Worm (Caenorhabditis elegans): ENCODE measurements around the gene osm-5.

The osm-5 gene

ce11 chrX:3021466-3021865 is 37.4 kb downstream of the osm-5 start:
- no peak for TF ChIP-seq ceh-36 (tag; optimal IDR thresholded peaks at IDR 0.05)
- no peak for TF ChIP-seq flt-1 (GFP tag; IDR thresholded peaks at IDR 0.05)
- no peak for TF ChIP-seq tbx-37 (GFP tag; conservative IDR thresholded peaks at IDR 0.05)
- TF ChIP-seq ets-7 (tag; optimal IDR thresholded peaks at IDR 0.05), result no peak
- TF ChIP-seq tra-4 (tag; optimal IDR thresholded peaks at IDR 0.05), result no peak
- no peak for TF ChIP-seq F13C5.2 (tag; optimal IDR thresholded peaks at IDR 0.05)
- no peak for TF ChIP-seq aly-1 (tag; optimal IDR thresholded peaks at IDR 0.05)
- TF ChIP-seq B0310.2 (tag; optimal IDR thresholded peaks at IDR 0.05), result no peak

- TF ChIP-seq hmbx-1 (tag; optimal IDR thresholded peaks at IDR 0.05), result no peak
- no peak for TF ChIP-seq ceh-13 (GFP tag; optimal IDR thresholded peaks at IDR 0.05)
- no peak for TF ChIP-seq tbx-37 (GFP tag; conservative IDR thresholded peaks at IDR 0.05)
- no peak for TF ChIP-seq ets-7 (tag; optimal IDR thresholded peaks at IDR 0.05)
- no peak for TF ChIP-seq ama-1 (optimal IDR thresholded peaks at IDR 0.05)
- no peak for TF ChIP-seq B0310.2 (tag; optimal IDR thresholded peaks at IDR 0.05)
These were observed 38.4 kb downstream of the osm-5 start for ce11 chrX:3022330-3023088.

- no peak for TF ChIP-seq pes-1 (GFP tag; IDR thresholded peaks at IDR 0.05)
- no peak for TF ChIP-seq ceh-36 (tag; optimal IDR thresholded peaks at IDR 0.05)
- TF ChIP-seq tra-4 (tag; optimal IDR thresholded peaks at IDR 0.05), result no peak
- TF ChIP-seq sea-1 (GFP tag; conservative IDR thresholded peaks at IDR 0.05), result no peak
- no peak for TF ChIP-seq tbx-11 (GFP tag; IDR thresholded peaks at IDR 0.05)
- TF ChIP-seq B0310.2 (tag; optimal IDR thresholded peaks at IDR 0.05), result no peak
- TF ChIP-seq ets-7 (tag; optimal IDR thresholded peaks at IDR 0.05), result no peak
- no peak for TF ChIP-seq aly-1 (tag; optimal IDR thresholded peaks at IDR 0.05)
- no peak for TF ChIP-seq hnd-1 (tag; optimal IDR thresholded peaks at IDR 0.05)
- no peak for TF ChIP-seq F13C5.2 (tag; optimal IDR thresholded peaks at IDR 0.05)
- TF ChIP-seq ama-1 (optimal IDR thresholded peaks at IDR 0.05), result no peak
- no peak for TF ChIP-seq tbx-37 (GFP tag; conservative IDR thresholded peaks at IDR 0.05)
- TF ChIP-seq hmg-4 (GFP tag; optimal IDR thresholded peaks at IDR 0.05), result no peak
- no peak for TF ChIP-seq flt-1 (GFP tag; IDR thresholded peaks at IDR 0.05)
- TF ChIP-seq ceh-13 (GFP tag; optimal IDR thresholded peaks at IDR 0.05), result no peak
- no peak for TF ChIP-seq scrt-1 (GFP tag; IDR thresholded peaks at IDR 0.05)
- TF ChIP-seq hmbx-1 (tag; optimal IDR thresholded peaks at IDR 0.05), result no peak
These were observed 39.6 kb downstream of the osm-5 start for ce11 chrX:3023552-3024183.

DNA sequence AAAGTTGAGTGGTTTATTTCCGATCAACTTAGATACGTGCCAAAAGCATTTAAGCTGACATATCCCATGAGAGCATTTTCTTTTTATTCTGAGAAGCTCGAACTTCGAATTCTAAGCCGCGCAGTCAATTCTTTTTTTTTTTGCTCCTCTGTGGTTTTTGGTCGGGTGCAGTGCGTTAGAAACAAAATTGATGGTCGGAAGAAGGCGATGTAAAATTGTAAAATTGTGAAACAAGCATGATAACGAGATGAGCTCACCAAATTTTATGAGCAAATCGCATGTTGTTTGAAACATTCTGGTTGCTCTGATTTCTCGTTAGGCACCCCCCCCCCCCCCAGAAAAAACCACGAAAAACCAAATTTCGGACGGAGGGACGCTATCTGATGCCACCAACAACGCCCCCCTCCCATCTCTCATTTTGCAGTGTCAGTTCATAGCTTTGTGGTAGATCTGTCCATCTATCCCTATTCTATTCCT is 40.6 kb downstream of the osm-5 start, which contains the start of gene aqp-7:
Gene aqp-7 (plus strand): TSS at position 427 of the 477 bp plus-strand sequence.
- TF ChIP-seq sea-1 (GFP tag; conservative IDR thresholded peaks at IDR 0.05), result no peak
- TF ChIP-seq ets-7 (tag; optimal IDR thresholded peaks at IDR 0.05), result no peak
- no peak for TF ChIP-seq tbx-11 (GFP tag; IDR thresholded peaks at IDR 0.05)
- TF ChIP-seq hmbx-1 (tag; optimal IDR thresholded peaks at IDR 0.05), result no peak
- TF ChIP-seq flt-1 (GFP tag; IDR thresholded peaks at IDR 0.05), result no peak
- no peak for TF ChIP-seq pes-1 (GFP tag; IDR thresholded peaks at IDR 0.05)
- TF ChIP-seq hmg-4 (GFP tag; optimal IDR thresholded peaks at IDR 0.05), result no peak
- no peak for TF ChIP-seq aly-1 (tag; optimal IDR thresholded peaks at IDR 0.05)
- TF ChIP-seq B0310.2 (tag; optimal IDR thresholded peaks at IDR 0.05), result no peak
- TF ChIP-seq tra-4 (tag; optimal IDR thresholded peaks at IDR 0.05), result no peak
- no peak for TF ChIP-seq ama-1 (optimal IDR thresholded peaks at IDR 0.05)
- TF ChIP-seq ceh-13 (GFP tag; optimal IDR thresholded peaks at IDR 0.05), result no peak
- no peak for TF ChIP-seq F13C5.2 (tag; optimal IDR thresholded peaks at IDR 0.05)
- no peak for TF ChIP-seq hnd-1 (tag; optimal IDR thresholded peaks at IDR 0.05)
- TF ChIP-seq ceh-36 (tag; optimal IDR thresholded peaks at IDR 0.05), result no peak
- no peak for TF ChIP-seq tbx-37 (GFP tag; conservative IDR thresholded peaks at IDR 0.05)
- no peak for TF ChIP-seq scrt-1 (GFP tag; IDR thresholded peaks at IDR 0.05)

DNA sequence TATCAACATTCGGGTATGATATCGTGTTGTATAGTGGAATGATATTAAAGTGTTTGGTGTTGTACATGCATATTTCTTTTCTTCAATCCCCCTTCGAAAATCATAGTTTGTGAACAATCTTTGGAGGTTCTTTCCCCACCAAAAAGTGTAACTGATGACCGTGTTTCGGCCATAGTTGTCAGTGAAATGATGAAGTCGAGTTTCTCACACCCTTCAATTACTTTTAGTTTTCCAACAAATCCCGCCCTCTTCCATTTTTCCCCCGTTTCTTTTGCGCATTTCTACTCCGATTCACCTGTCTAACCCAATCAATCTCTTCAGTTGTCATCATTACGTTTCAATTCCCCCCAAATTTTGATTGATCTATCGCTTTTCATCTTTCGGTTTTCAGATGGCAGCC is 41.1 kb downstream of the osm-5 start:
- TF ChIP-seq F13C5.2 (tag; optimal IDR thresholded peaks at IDR 0.05) (no peak), hmbx-1 (tag; optimal IDR thresholded peaks at IDR 0.05) (no peak), pes-1 (GFP tag; IDR thresholded peaks at IDR 0.05) (no peak), B0310.2 (tag; optimal IDR thresholded peaks at IDR 0.05) (no peak), hmg-4 (GFP tag; optimal IDR thresholded peaks at IDR 0.05) (no peak), tbx-37 (GFP tag; conservative IDR thresholded peaks at IDR 0.05) (no peak), flt-1 (GFP tag; IDR thresholded peaks at IDR 0.05) (no peak), sea-1 (GFP tag; conservative IDR thresholded peaks at IDR 0.05) (no peak), aly-1 (tag; optimal IDR thresholded peaks at IDR 0.05) (no peak), tra-4 (tag; optimal IDR thresholded peaks at IDR 0.05) (no peak), tbx-11 (GFP tag; IDR thresholded peaks at IDR 0.05) (no peak), scrt-1 (GFP tag; IDR thresholded peaks at IDR 0.05) (no peak), hnd-1 (tag; optimal IDR thresholded peaks at IDR 0.05) (no peak), ama-1 (optimal IDR thresholded peaks at IDR 0.05) (no peak), ceh-36 (tag; optimal IDR thresholded peaks at IDR 0.05) (no peak), ets-7 (tag; optimal IDR thresholded peaks at IDR 0.05) (no peak), ceh-13 (GFP tag; optimal IDR thresholded peaks at IDR 0.05) (no peak)

ce11 chrX:3029030-3029429 is 45.0 kb downstream of the osm-5 start, which contains the start of gene M02F4.1:
Gene M02F4.1, minus strand, starts transcription at chrX:3029130.
- TF ChIP-seq F13C5.2 (tag; optimal IDR thresholded peaks at IDR 0.05) (no peak), tbx-37 (GFP tag; conservative IDR thresholded peaks at IDR 0.05) (no peak), aly-1 (tag; optimal IDR thresholded peaks at IDR 0.05) (no peak), tra-4 (tag; optimal IDR thresholded peaks at IDR 0.05) (no peak), ama-1 (optimal IDR thresholded peaks at IDR 0.05) (no peak), B0310.2 (tag; optimal IDR thresholded peaks at IDR 0.05) (no peak), ceh-13 (GFP tag; optimal IDR thresholded peaks at IDR 0.05) (no peak), pes-1 (GFP tag; IDR thresholded peaks at IDR 0.05) (no peak), hmg-4 (GFP tag; optimal IDR thresholded peaks at IDR 0.05) (no peak), hmbx-1 (tag; optimal IDR thresholded peaks at IDR 0.05) (no peak), flt-1 (GFP tag; IDR thresholded peaks at IDR 0.05) (no peak)

- TF ChIP-seq B0310.2 (tag; optimal IDR thresholded peaks at IDR 0.05), result no peak
- TF ChIP-seq tra-4 (tag; optimal IDR thresholded peaks at IDR 0.05), result no peak
- TF ChIP-seq ama-1 (optimal IDR thresholded peaks at IDR 0.05), result no peak
These were observed 47.4 kb downstream of the osm-5 start, which contains the start of gene clec-265 for ce11 chrX:3031484-3031883. Gene clec-265, plus strand, starts transcription at chrX:3031783.

Measured in whole organism, early embryonic.